Worm (Caenorhabditis elegans) whole organism, dauer: Measurements from ENCODE around the gene nmat-1.

Experiments
- unc-62 ChIP-seq: sonication (generic microtip); optimal IDR thresholded peaks from 2 replicates; lab custom pipeline; 2017; ENCODE audit warnings: missing biosample characterization, missing genetic modification reagents, missing genetic modification characterization

The nmat-1 gene

DNA sequence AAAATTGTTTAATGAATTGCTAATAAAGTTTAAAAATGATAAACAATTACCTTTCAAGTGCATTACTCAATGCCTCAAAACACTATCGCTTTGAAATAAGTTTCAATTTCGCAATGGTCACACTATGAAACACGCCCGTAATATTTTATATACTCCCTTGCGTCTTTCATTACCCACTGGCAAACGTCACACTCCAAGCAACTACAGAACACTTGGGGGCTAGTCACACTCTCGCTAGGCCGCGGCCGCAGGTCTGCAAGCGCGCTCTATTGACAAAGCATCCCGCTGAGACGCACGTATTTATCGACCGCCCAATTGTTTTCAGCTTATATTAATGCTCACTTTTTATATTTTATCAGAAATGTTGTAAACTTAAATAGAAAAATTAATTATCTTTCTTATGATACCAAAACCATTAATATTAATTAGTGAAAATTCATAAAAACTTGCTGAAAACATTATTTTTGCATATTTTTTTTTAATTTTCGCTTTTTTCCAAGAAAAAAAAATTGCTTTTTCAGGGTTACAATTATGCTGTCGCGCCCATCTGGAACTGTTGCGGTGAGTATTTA is at the start of gene nmat-1, which contains the start of gene ucr-2.1:
Gene nmat-1, minus strand, starts transcription at position 136 of the 572 bp plus-strand sequence.
Gene ucr-2.1, plus strand, starts transcription at position 522 of the 572 bp plus-strand sequence.
- no peak for TF ChIP-seq unc-62 (GFP tag; lab: Kevin White, UChicago)

DNA sequence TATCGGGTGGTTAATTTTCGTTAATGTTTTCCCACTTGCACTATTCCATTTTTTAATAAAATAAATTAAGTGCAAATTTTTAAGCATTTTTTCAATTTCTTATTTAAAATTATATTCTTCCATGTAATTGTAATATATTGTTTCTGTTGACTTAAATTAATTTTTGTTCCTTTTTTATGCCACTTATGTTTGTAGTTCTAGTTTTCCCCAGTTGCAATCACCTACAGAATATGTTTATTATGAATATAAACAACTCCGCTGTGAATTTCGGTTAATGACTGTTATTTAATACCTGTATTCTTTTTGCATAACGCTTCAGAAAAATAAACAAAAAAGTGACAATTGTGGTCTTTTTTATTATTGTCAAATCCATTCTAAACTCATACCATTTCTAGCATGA is 47.1 kb upstream of the nmat-1 start, which contains the start of gene lgc-23:
Gene lgc-23, plus strand, starts transcription at position 301 of the 400 bp plus-strand sequence.
- TF ChIP-seq unc-62 (GFP tag; lab: Kevin White, UChicago): no peak

DNA sequence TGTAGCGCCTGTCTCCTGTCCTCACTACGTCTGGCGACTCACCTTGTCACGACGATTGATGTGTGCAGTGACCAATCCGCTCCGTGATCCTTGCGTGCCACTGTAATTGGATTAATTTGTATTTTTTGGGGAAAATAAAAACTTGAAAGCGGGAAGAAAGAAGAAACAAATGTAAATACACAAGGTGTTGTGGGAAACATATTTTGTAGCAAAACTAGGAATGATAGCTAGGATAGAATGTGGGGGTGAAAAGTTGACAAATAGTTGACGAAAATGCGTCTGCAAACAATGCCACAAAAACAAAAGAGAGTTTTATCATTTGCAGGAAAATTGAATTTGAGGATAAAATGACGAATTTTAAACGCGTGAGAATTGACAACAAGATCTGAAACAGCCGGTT is 39.1 kb upstream of the nmat-1 start, which contains the start of gene B0198.3:
Gene B0198.3, minus strand, starts transcription at position 101 of the 400 bp plus-strand sequence.
- no peak for TF ChIP-seq unc-62 (GFP tag; lab: Kevin White, UChicago)

DNA sequence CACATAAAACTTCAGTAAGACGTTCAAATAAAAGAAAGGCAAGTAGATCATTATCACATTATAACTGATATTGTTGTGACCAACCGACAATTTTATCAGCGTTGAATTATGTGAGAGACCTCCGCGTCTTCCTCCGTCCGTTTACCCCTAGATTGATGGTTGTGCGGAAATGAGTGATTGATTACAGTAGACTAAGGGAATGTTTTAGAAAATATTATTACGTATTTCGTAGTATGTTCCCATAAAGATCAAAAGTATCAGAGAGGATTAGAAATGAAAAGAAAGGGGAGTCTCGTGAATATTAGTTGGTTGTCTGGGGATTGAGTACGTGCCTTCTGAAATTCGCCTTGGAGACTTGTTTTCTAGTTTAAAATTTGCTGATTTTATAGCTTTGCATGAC is 20.9 kb upstream of the nmat-1 start:
- no peak for TF ChIP-seq unc-62 (GFP tag; lab: Kevin White, UChicago)

DNA sequence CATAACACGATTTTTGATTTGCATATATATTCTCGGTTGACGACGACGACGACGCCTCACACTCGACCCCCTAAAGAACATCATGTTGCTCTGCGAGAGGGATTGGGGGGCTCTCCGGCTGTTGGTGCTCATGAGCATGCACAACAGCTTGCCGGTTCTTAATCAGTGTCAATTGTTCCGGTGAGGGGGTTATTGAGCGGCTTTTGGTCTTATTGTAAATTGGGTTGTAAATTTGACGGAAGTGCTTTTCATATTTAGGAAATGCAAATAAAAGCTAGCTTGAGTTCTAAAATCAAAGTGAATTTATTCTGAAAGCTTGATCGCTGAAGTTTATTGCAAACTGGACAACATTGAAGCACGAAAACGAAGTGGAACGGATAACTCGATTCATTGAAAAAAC is 20.1 kb upstream of the nmat-1 start:
- no peak for TF ChIP-seq unc-62 (GFP tag; lab: Kevin White, UChicago)

DNA sequence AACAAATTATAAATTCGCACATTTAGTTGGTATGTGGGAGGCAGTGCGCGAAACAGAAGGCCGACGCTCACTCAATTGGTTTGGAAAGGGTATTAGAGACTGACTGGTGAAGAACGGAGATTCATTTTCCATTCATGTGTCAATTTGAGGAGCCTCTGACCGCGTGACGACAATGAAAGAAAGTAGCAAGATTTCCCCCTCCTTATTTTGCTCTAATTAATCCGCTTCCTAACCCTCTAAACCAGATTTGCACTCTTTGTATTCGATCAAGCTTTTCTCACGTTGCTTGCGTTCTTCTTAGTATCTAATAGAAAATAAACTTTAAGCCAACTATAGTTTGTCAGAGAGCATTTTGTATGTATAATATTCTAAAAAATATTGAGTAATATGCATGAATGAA is 18.3 kb upstream of the nmat-1 start:
- TF ChIP-seq unc-62 (GFP tag; lab: Kevin White, UChicago): no peak

DNA sequence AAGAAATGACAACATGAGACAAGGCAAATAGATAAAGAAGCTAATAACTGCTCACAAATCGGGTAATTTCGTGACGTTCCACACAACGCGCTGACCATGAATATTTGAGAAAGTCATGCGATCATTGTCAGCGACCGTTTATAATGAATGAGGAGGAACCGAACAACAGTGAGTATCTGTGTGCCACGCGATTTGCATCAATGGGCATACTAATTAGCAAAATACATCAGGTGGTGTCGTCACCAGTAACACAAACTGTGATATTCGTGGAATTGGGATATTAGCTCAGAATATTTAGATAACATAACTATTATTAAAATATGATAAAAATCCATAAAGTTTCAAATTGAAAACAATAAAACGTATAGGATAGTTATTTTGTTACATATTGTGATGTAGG is 16.8 kb upstream of the nmat-1 start:
- no peak for TF ChIP-seq unc-62 (GFP tag; lab: Kevin White, UChicago)

DNA sequence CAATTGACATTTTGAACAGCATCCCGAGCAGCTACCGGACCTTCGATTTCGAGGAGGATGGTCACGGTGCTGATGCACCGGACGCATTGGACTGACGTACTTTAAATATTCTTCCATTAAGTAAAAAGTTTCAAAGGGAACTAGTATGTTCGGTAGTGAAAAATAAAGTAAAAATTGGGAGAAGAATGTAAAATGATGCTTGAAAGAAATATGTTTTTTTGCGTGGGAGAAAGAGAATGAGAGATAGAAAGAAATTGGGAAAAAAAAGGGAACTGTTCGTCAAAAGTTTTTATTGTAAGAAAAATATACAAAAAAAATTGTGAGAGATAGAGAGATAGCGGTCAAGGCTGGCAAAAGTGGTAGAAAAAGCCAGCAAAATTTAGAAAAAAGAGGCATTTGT is 16.1 kb upstream of the nmat-1 start, which contains the start of gene tsp-20:
Gene tsp-20, minus strand, starts transcription at position 101 of the 400 bp plus-strand sequence.
- no peak for TF ChIP-seq unc-62 (GFP tag; lab: Kevin White, UChicago)

DNA sequence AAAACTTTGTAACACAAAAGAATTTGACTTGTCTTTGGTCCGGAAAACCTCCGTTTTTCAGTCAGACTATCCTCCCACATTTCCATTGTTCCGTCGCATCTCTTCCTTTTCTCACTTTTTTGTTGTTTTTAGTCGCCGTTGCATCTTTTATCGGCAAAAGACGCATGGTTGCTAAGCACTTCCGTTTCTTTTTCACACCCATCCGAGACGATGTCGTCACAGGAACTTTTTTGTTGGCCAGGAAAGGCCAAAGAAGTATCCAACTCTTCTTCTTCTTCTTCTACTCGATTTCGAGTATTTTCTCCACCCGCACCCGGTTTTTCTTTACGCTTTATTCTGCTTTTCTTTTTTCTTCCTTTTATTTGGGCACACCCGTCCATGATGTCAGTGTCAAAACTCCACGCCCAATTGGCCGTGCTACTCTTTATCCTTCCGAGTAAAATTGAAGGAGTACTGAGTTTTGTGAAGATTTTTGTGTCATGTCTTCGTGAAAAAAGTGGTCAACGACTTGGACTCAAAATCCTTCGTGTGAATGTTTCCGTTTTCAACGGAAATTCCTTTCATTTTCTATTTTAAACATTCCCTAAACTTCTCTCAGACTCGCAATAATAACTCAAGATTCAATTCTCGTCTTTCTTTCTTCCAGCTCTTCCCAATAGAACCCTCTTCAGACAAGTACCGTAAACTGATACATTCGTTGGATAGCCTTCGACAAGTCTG is 7.4 kb upstream of the nmat-1 start, which contains the start of gene B0198.2:
Gene B0198.2, plus strand, starts transcription at position 670 of the 720 bp plus-strand sequence.
- no peak for TF ChIP-seq unc-62 (GFP tag; lab: Kevin White, UChicago)

DNA sequence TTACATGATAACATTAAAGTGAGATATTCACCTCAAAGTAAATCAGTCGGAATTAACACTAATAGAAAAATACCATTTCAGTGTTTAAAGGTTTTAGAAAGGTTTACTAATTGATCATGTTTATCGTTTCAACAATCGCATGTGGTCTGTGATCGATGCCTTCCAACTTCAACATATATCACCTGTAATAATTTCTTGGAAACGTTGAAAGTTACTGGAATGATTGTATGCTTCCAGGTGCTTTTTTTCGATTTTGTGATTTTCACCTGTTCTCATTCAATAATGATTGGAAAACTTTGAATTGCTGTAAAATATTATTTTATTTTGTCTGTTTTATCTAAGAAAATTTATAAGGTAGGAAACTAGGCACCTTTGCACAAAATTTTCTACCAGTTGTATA is 4.7 kb upstream of the nmat-1 start:
- TF ChIP-seq unc-62 (GFP tag; lab: Kevin White, UChicago): no peak

DNA sequence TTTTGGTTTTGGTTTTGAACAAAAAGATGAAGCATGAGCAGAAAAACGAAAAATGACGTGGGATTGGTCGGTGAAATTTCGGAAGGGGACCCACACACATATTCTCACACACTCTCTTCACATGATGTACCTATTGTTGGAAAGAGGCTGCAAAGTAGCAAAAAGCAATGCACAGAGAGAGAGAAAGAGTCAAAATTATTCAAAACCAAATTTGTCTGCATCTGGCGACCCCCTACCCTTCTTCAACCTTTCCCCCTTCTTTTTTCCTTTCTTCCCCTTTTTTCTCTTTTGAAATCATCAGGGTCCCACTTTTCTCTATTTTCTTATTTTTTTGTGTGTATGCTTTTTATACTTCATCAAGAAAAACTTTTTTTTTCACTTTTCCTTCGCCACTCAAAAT is 3.6 kb upstream of the nmat-1 start:
- TF ChIP-seq unc-62 (GFP tag; lab: Kevin White, UChicago): no peak

DNA sequence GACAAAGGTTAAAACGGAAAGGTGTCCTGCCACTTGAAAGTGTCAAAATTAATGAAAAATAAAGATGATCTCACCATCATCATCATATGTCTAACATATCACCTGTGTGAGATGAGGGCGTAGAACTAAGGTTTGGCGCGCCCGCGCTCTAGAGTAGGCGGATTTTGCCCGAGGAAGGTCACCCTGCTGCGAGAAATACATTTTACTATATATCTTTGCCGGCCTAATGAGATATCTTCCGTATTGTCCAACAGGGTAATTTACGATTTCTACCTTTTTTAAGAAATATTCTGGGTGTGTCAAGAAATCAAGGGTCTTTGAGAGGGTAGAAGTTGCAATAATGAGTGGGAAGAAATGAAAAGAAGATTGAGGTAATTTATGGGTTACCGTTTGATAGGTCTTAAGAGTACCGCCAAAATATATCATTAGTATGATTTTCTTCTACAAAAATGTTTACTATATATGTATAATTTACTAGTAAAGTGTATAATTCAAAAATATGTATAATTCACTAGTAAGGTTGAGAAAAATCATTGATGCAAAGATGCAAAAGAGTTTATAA is 9.9 kb downstream of the nmat-1 start:
- TF ChIP-seq unc-62 (GFP tag; lab: Kevin White, UChicago): no peak

DNA sequence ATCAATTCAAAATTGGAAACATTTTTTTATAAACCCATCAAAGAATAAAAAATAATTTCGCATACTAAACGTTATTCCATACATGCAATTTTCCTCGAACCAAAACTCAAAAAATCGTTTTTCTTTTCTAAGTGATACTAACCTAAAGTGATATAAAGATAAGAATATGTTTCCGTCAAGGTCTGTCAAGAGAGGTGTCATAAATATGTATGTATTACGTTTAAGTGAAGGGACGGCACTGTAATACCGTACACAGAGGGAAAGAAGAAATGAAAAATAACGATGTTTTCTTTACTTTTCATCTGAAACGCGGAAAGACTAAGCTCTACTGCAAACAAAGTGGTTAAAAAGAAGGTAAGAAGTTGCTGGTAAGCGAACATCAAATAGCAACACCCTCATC is 11.4 kb downstream of the nmat-1 start:
- no peak for TF ChIP-seq unc-62 (GFP tag; lab: Kevin White, UChicago)

DNA sequence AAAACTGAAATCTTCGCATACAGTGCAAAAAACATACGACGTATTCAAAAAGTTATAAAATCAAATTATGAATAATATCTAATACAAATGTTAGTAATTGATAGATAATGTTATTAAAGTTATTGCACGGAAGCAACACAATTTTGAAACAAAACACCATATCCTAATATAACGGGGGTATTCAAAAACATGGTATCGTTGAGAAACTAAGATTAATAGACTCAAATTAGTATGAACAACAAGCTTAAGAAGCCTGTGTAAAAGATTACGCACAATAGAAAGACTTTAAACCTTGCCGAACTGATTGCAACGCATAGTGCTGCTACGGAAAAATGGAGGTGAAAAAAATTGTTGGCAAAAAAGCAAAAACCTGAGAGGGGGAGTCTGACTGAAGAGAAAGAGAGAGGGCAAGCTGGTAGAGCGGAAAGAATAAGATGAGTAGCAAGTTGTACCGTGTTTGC is 12.3 kb downstream of the nmat-1 start, which contains the start of gene sma-5:
Gene sma-5, minus strand, starts transcription at position 51 of the 461 bp plus-strand sequence.
- TF ChIP-seq unc-62 (GFP tag; lab: Kevin White, UChicago): no peak

DNA sequence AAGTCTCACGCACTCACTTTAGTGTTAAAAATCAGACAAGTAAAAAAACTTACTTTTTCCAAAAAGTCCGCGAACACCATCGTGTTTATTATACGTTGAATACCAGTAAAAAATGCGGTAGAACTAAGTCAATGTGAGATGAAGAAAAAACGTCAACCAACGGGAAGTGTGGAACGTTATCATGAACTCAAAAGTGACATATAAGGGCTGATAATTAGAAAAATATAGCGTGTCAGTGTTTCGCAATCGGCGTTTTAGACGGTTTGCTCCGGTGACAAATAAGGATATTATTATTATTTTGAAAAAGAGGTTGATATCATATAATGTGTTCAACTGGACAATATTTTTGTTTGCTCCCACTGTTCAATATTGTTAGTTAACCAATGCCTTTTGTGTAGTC is 12.9 kb downstream of the nmat-1 start:
- no peak for TF ChIP-seq unc-62 (GFP tag; lab: Kevin White, UChicago)

DNA sequence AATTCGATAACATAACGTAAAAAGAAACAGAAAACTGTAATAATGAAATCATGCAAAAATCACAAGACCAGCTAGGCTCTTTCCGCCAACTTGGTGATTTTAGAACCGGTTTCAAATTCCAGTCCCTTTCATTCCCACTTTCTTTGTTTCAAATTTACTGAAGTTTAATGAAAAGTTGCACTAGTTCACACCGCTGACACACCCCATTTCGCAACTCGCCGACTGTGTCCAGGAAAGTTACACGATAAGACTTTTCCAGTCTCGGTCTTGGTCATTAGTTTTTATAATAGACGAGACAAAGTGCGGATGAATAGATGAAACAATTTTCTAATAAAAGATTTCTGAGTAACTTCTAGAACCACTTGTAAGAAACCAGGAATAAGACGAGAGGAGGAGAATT is 13.9 kb downstream of the nmat-1 start:
- no peak for TF ChIP-seq unc-62 (GFP tag; lab: Kevin White, UChicago)
